Fruit fly (Drosophila melanogaster) whole organism, embryonic: Measurements from ENCODE around the gene Cdc50.

Source experiments
- Awh ChIP-seq: fragments of 200-800 bp; sonication (Bioruptor generic); IDR thresholded peaks from 2 replicates; pipeline ENCODE4, ENCODE4 v1.3.6; 2022; ENCODE audit warnings: missing biosample characterization, missing genetic modification characterization
- B-H2 ChIP-seq: fragments of 200-800 bp; sonication (Bioruptor generic); optimal IDR thresholded peaks from 2 replicates; lab custom pipeline; 2018; ENCODE audit warnings: missing biosample characterization, mild to moderate bottlenecking, missing genetic modification characterization
- Blimp-1 ChIP-seq: fragments of 200-800 bp; sonication (Bioruptor generic); optimal IDR thresholded peaks from 3 replicates; lab custom pipeline; 2018; ENCODE audit warnings: missing biosample characterization, missing genetic modification characterization, mild to moderate bottlenecking, moderate library complexity, missing genetic modification reagents
- CG1024 ChIP-seq: fragments of 200-800 bp; sonication (Bioruptor generic); IDR thresholded peaks from 2 replicates; pipeline ENCODE4 v1.3.6; 2022; ENCODE audit warnings: missing biosample characterization, missing genetic modification characterization
- CG10565 ChIP-seq: fragments of 200-800 bp; sonication (Bioruptor generic); optimal IDR thresholded peaks from 3 replicates; lab custom pipeline; 2016; ENCODE audit warnings: missing biosample characterization, mild to moderate bottlenecking, missing genetic modification characterization
- CG11456 ChIP-seq: fragments of 200-800 bp; sonication (Bioruptor generic); IDR thresholded peaks from 3 replicates; pipeline ENCODE4 v1.3.6; 2022; ENCODE audit warnings: missing biosample characterization, missing genetic modification characterization
- CG12236 ChIP-seq: fragments of 200-800 bp; sonication (Bioruptor generic); optimal IDR thresholded peaks from 2 replicates; lab custom pipeline; 2016; ENCODE audit warnings: missing biosample characterization, missing genetic modification characterization
- CG13624 ChIP-seq: fragments of 200-800 bp; sonication (Bioruptor generic); optimal IDR thresholded peaks from 2 replicates; lab custom pipeline; 2016; ENCODE audit warnings: missing biosample characterization, missing genetic modification characterization
- CG14710 ChIP-seq: fragments of 200-800 bp; sonication (Bioruptor generic); optimal IDR thresholded peaks from 3 replicates; lab custom pipeline; 2019; ENCODE audit warnings: missing biosample characterization, mild to moderate bottlenecking, missing genetic modification characterization, moderate library complexity
- CG1602 ChIP-seq: fragments of 200-800 bp; sonication (Bioruptor generic); optimal IDR thresholded peaks from 3 replicates; lab custom pipeline; 2016; ENCODE audit warnings: missing biosample characterization, missing genetic modification characterization
- CG18599 ChIP-seq: fragments of 200-800 bp; sonication (Bioruptor generic); optimal IDR thresholded peaks from 3 replicates; lab custom pipeline; 2017; ENCODE audit warnings: missing biosample characterization, missing genetic modification characterization, mild to moderate bottlenecking, moderate library complexity, missing genetic modification reagents
- CG18764 ChIP-seq: fragments of 200-800 bp; sonication (Bioruptor generic); optimal IDR thresholded peaks from 3 replicates; lab custom pipeline; 2016; ENCODE audit warnings: missing biosample characterization, missing genetic modification characterization
- CG2712 ChIP-seq: fragments of 200-800 bp; optimal IDR thresholded peaks from 3 replicates; lab custom pipeline; 2019; ENCODE audit warnings: missing biosample characterization, mild to moderate bottlenecking, missing genetic modification characterization, moderate library complexity
- CG32532 ChIP-seq: fragments of 200-800 bp; sonication (Bioruptor generic); IDR thresholded peaks from 2 replicates; pipeline ENCODE4 v1.3.6; 2022; ENCODE audit warnings: missing biosample characterization, missing genetic modification characterization
- CG34376 ChIP-seq: fragments of 200-800 bp; sonication (Bioruptor generic); optimal IDR thresholded peaks from 2 replicates; lab custom pipeline; 2018; ENCODE audit warnings: missing biosample characterization, mild to moderate bottlenecking, missing genetic modification characterization
- CG6791 ChIP-seq: fragments of 200-800 bp; sonication (Bioruptor generic); IDR thresholded peaks from 3 replicates; pipeline ENCODE4 v1.3.6; 2022; ENCODE audit warnings: missing biosample characterization, missing genetic modification characterization; ENCODE audit not compliant: partially characterized antibody
- CG6854 ChIP-seq: fragments of 200-800 bp; sonication (Bioruptor generic); optimal IDR thresholded peaks from 3 replicates; lab custom pipeline; 2017; ENCODE audit warnings: missing biosample characterization, mild to moderate bottlenecking, missing genetic modification characterization
- CG7556 ChIP-seq: fragments of 200-800 bp; sonication (Bioruptor generic); optimal IDR thresholded peaks from 2 replicates; lab custom pipeline; 2017; ENCODE audit warnings: missing biosample characterization, mild to moderate bottlenecking, missing genetic modification characterization
- CG8765 ChIP-seq: fragments of 200-800 bp; sonication (Bioruptor generic); IDR thresholded peaks from 2 replicates; pipeline ENCODE4 v1.3.6; 2022; ENCODE audit warnings: missing biosample characterization, missing genetic modification characterization
- CG9437 ChIP-seq: fragments of 200-800 bp; sonication (Bioruptor generic); optimal IDR thresholded peaks from 2 replicates; lab custom pipeline; 2018; ENCODE audit warnings: missing biosample characterization, mild to moderate bottlenecking, missing genetic modification characterization
- CG9797 ChIP-seq: fragments of 200-800 bp; sonication (Bioruptor generic); optimal IDR thresholded peaks from 3 replicates; lab custom pipeline; 2018; ENCODE audit warnings: missing biosample characterization, mild to moderate bottlenecking, missing genetic modification characterization
- Dek ChIP-seq: fragments of 200-800 bp; sonication (Bioruptor generic); optimal IDR thresholded peaks from 3 replicates; lab custom pipeline; 2019; ENCODE audit warnings: missing biosample characterization, mild to moderate bottlenecking, missing genetic modification characterization, moderate library complexity
- Dip2 ChIP-seq: fragments of 200-800 bp; sonication (Bioruptor generic); IDR thresholded peaks from 2 replicates; pipeline ENCODE4 v1.3.6; 2022; ENCODE audit warnings: missing biosample characterization, missing genetic modification characterization
- Doc2 ChIP-seq: fragments of 200-800 bp; sonication (Bioruptor generic); IDR thresholded peaks from 2 replicates; pipeline ENCODE4 v1.3.6; 2022; ENCODE audit warnings: missing biosample characterization, missing genetic modification characterization
- Dref ChIP-seq: fragments of 200-800 bp; sonication (Bioruptor generic); IDR thresholded peaks from 2 replicates; pipeline ENCODE4 v1.3.6; 2022; ENCODE audit warnings: missing biosample characterization, missing genetic modification characterization
- Elba2 ChIP-seq: fragments of 200-800 bp; sonication (Bioruptor generic); optimal IDR thresholded peaks from 3 replicates; lab custom pipeline; 2016; ENCODE audit warnings: missing biosample characterization, missing genetic modification characterization
- Gug ChIP-seq: fragments of 200-800 bp; sonication (Bioruptor generic); IDR thresholded peaks from 4 replicates; pipeline ENCODE4 v1.3.6; 2022; ENCODE audit warnings: missing biosample characterization, missing genetic modification characterization
- Hr39 ChIP-seq: fragments of >200 bp; optimal IDR thresholded peaks from 2 replicates; lab custom pipeline; 2017
- Lim3 ChIP-seq: fragments of 200-800 bp; sonication (Bioruptor generic); IDR thresholded peaks from 2 replicates; pipeline ENCODE4 v1.3.6; 2022; ENCODE audit warnings: missing biosample characterization, missing genetic modification characterization
- Pdp1 ChIP-seq, 2 experiments: fragments of 200-800 bp; sonication (Bioruptor generic); optimal IDR thresholded peaks; 3 replicates each; lab custom pipeline; 2016; ENCODE audit warnings: missing biosample characterization in 2 of 2, missing genetic modification characterization in 2 of 2, mild to moderate bottlenecking in 1 of 2, moderate library complexity in 1 of 2
- Taf1 ChIP-seq: fragments of 200-800 bp; sonication (Bioruptor generic); IDR thresholded peaks from 2 replicates; pipeline ENCODE4 v1.3.6; 2022; ENCODE audit warnings: missing biosample characterization, missing genetic modification characterization
- Usf ChIP-seq: fragments of 200-800 bp; sonication (Bioruptor generic); optimal IDR thresholded peaks from 2 replicates; lab custom pipeline; 2017; ENCODE audit warnings: missing genotype, missing biosample characterization, missing genetic modification characterization
- ato ChIP-seq: fragments of 200-800 bp; sonication (Bioruptor generic); IDR thresholded peaks from 2 replicates; pipeline ENCODE4 v1.3.6; 2022; ENCODE audit warnings: missing biosample characterization, missing genetic modification characterization; ENCODE audit not compliant: partially characterized antibody
- caup ChIP-seq: fragments of 200-800 bp; sonication (Bioruptor generic); optimal IDR thresholded peaks from 3 replicates; lab custom pipeline; 2017; ENCODE audit warnings: missing biosample characterization, mild to moderate bottlenecking, missing genetic modification characterization, moderate library complexity; ENCODE audit not compliant: severe bottlenecking
- cg ChIP-seq: fragments of 200-800 bp; sonication (Bioruptor generic); optimal IDR thresholded peaks from 3 replicates; lab custom pipeline; 2019; ENCODE audit warnings: missing biosample characterization, mild to moderate bottlenecking, missing genetic modification characterization, moderate library complexity
- ci ChIP-seq: fragments of 200-800 bp; sonication (Bioruptor generic); IDR thresholded peaks from 3 replicates; pipeline ENCODE4 v1.3.6; 2022; ENCODE audit warnings: missing biosample characterization, missing genetic modification characterization
- dmrt11E ChIP-seq: fragments of 200-800 bp; sonication (Bioruptor generic); optimal IDR thresholded peaks from 3 replicates; lab custom pipeline; 2018; ENCODE audit warnings: missing biosample characterization, mild to moderate bottlenecking, missing genetic modification characterization, moderate library complexity
- fd64A ChIP-seq: fragments of 200-800 bp; sonication (Bioruptor generic); optimal IDR thresholded peaks from 3 replicates; lab custom pipeline; 2018; ENCODE audit warnings: missing biosample characterization, mild to moderate bottlenecking, missing genetic modification characterization
- ftz-f1 ChIP-seq: fragments of 200-800 bp; sonication (Bioruptor generic); optimal IDR thresholded peaks from 2 replicates; lab custom pipeline; 2016; ENCODE audit warnings: missing biosample characterization, missing genetic modification characterization
- fu2 ChIP-seq: fragments of 200-800 bp; sonication (Bioruptor generic); optimal IDR thresholded peaks from 2 replicates; lab custom pipeline; 2016; ENCODE audit warnings: missing biosample characterization, missing genetic modification characterization
- ham ChIP-seq: fragments of 200-800 bp; sonication (Bioruptor generic); IDR thresholded peaks from 2 replicates; pipeline ENCODE4 v1.3.6; 2022; ENCODE audit warnings: missing biosample characterization, missing genetic modification characterization
- knrl ChIP-seq: fragments of 200-800 bp; sonication (Bioruptor generic); IDR thresholded peaks from 3 replicates; pipeline ENCODE4 v1.3.6; 2022; ENCODE audit warnings: missing biosample characterization, missing genetic modification characterization; ENCODE audit not compliant: partially characterized antibody
- lola ChIP-seq, 3 experiments: fragments of >200 bp in 2 of 3; fragments of 200-800 bp in 1 of 3; sonication (Bioruptor generic) in 1 of 3; optimal IDR thresholded peaks; 2 replicates each; lab custom pipeline; 2017 to 2019; ENCODE audit warnings: missing biosample characterization in 3 of 3, missing genetic modification characterization in 3 of 3, mild to moderate bottlenecking in 1 of 3, moderate library complexity in 1 of 3
- nom ChIP-seq: fragments of 200-800 bp; sonication (Bioruptor generic); optimal IDR thresholded peaks from 2 replicates; lab custom pipeline; 2017; ENCODE audit warnings: missing biosample characterization, missing genetic modification characterization, mild to moderate bottlenecking, moderate library complexity, missing genetic modification reagents
- peb ChIP-seq: fragments of 200-800 bp; sonication (Bioruptor generic); IDR thresholded peaks from 2 replicates; pipeline ENCODE4 v1.3.6; 2022; ENCODE audit warnings: missing biosample characterization, missing genetic modification characterization
- repo ChIP-seq: fragments of 200-800 bp; sonication (Bioruptor generic); optimal IDR thresholded peaks from 2 replicates; lab custom pipeline; 2016; ENCODE audit warnings: missing biosample characterization, missing genetic modification characterization
- tgo ChIP-seq: fragments of 200-800 bp; sonication (Bioruptor generic); IDR thresholded peaks from 3 replicates; pipeline ENCODE4 v1.3.6; 2022; ENCODE audit warnings: missing biosample characterization, missing genetic modification characterization
- tll ChIP-seq, 2 experiments: fragments of 200-800 bp in 1 of 2; fragments of >200 bp in 1 of 2; sonication (Bioruptor generic) in 1 of 2; optimal IDR thresholded peaks; 2 replicates each; lab custom pipeline; 2017 to 2019; ENCODE audit warnings: missing biosample characterization in 2 of 2, missing genetic modification characterization in 2 of 2, mild to moderate bottlenecking in 1 of 2, moderate library complexity in 1 of 2
- trh ChIP-seq: fragments of 200-800 bp; sonication (Bioruptor generic); optimal IDR thresholded peaks from 2 replicates; lab custom pipeline; 2016; ENCODE audit warnings: missing biosample characterization, missing genetic modification characterization

Cdc50 gene

DNA sequence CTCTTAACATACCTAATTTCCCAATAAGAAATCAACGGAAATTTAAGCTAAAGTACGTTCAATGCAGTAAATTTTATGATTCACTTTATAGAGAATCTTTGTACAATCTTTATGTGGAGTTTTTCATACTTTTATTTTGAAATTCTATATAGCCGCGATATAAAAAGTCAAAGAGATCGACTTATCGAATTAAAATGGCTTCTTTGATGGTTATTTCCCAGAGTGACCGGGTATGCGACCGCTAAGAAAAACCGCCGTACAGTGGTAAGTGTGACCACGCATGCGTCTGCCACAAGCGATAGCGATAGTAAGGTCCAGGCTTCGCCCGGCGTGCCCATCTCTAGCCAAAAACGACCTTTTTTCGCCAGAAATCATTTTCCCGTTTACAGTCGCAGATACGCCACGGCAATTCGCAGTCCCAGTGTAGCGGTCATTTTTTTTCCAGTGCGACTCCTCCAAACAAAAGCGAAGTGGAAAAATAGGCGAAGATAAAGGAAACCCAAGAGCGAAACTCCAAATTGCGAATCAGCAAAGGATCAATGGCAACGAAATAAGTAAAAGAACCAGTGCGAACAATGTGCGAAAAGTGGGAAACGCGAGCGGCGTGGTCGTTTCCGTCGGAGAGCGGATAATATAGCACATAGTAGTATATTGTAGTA, 18.5 kb downstream of the Cdc50 start, which contains the start of gene hang (continued):
- no peak for TF ChIP-seq cg (GFP tag; lab: Kevin White, UChicago)
- TF ChIP-seq Hr39 (lab: Kevin White, UChicago): no peak
- no peak for TF ChIP-seq CG2712 (tag; lab: Kevin White, UChicago)
- peak; percentile 89 for TF ChIP-seq CG6791 (GFP tag; lab: Robert Waterston, UW)
- TF ChIP-seq CG14710 (tag; lab: Kevin White, UChicago): peak; percentile 93
- no peak for TF ChIP-seq dmrt11E (tag; lab: Kevin White, UChicago)
- no peak for TF ChIP-seq CG12236
- TF ChIP-seq Lim3: no peak
- TF ChIP-seq tll (GFP tag; optimal IDR thresholded peaks at IDR 0.05; lab: Kevin White, UChicago): no peak
- TF ChIP-seq Gug (GFP tag; lab: Robert Waterston, UW): peak; percentile 31; the same call in 1 of the 4 replicates
- peak; percentile 66 for TF ChIP-seq CG6854 (GFP tag; lab: Kevin White, UChicago)
- peak; percentile 58 for TF ChIP-seq caup
- TF ChIP-seq Taf1: no peak
- TF ChIP-seq CG8765 (GFP tag; lab: Robert Waterston, UW): no peak
- peak in 1 of 2 experiments; percentile 30 for TF ChIP-seq Pdp1 (GFP tag; optimal IDR thresholded peaks at IDR 0.05; lab: Kevin White, UChicago)
- TF ChIP-seq CG9797 (GFP tag; lab: Kevin White, UChicago): peak; percentile 91
- TF ChIP-seq B-H2: no peak
- peak; percentile 37 for TF ChIP-seq Dek (tag; lab: Kevin White, UChicago)
- peak; percentile 33; the same call in 1 of the 2 replicates for TF ChIP-seq CG1024 (GFP tag; lab: Robert Waterston, UW)
- no peak for TF ChIP-seq CG10565 (GFP tag; lab: Kevin White, UChicago)
- 0 out of 2 replicates have a peak, but pooled peaks have one; percentile 10 for TF ChIP-seq peb (GFP tag; lab: Robert Waterston, UW)
- no peak for TF ChIP-seq Usf (GFP tag; lab: Kevin White, UChicago)
- TF ChIP-seq CG7556 (GFP tag; lab: Kevin White, UChicago): no peak
- peak; percentile 73 for TF ChIP-seq Dref (GFP tag; lab: Robert Waterston, UW)
- TF ChIP-seq fu2 (GFP tag; lab: Kevin White, UChicago): no peak
- TF ChIP-seq Blimp-1 (GFP tag; lab: Kevin White, UChicago): peak; percentile 34
- TF ChIP-seq CG18764: no peak
- TF ChIP-seq fd64A (GFP tag; lab: Kevin White, UChicago): no peak
- TF ChIP-seq Awh (GFP tag; lab: Robert Waterston, UW): no peak
- peak; percentile 75 for TF ChIP-seq ci (GFP tag; lab: Robert Waterston, UW)
- TF ChIP-seq tgo (GFP tag; lab: Robert Waterston, UW): no peak
- peak; percentile 70 for TF ChIP-seq CG11456
- peak; percentile 82 for TF ChIP-seq ato
- no peak for TF ChIP-seq ftz-f1
- peak; percentile 35 for TF ChIP-seq Elba2 (GFP tag; lab: Kevin White, UChicago)
- TF ChIP-seq Doc2 (GFP tag; lab: Robert Waterston, UW): no peak
- peak; percentile 29 for TF ChIP-seq CG13624 (GFP tag; lab: Kevin White, UChicago)
- peak; percentile 65 for TF ChIP-seq CG18599
- TF ChIP-seq CG34376: peak; percentile 67
- TF ChIP-seq Dip2 (GFP tag; lab: Robert Waterston, UW): no peak
- TF ChIP-seq knrl (GFP tag; lab: Robert Waterston, UW): peak; percentile 80
- no peak for TF ChIP-seq CG9437 (GFP tag; lab: Kevin White, UChicago)
- TF ChIP-seq repo (GFP tag; lab: Kevin White, UChicago): peak; percentile 47
- TF ChIP-seq nom: peak; percentile 67
- TF ChIP-seq CG32532 (GFP tag; lab: Robert Waterston, UW): peak; percentile 54
- no peak for TF ChIP-seq CG1602 (GFP tag; lab: Kevin White, UChicago)
- TF ChIP-seq lola (GFP tag; optimal IDR thresholded peaks at IDR 0.05; lab: Kevin White, UChicago): no peak
- TF ChIP-seq trh (GFP tag; lab: Kevin White, UChicago): no peak
- TF ChIP-seq ham (GFP tag; lab: Robert Waterston, UW): no peak
